Worm (Caenorhabditis elegans) whole organism, L2 larva: ENCODE data around the gene sly-1.

Source experiments
- C34F6.9 ChIP-seq: fragments of 150-350 bp; optimal IDR thresholded peaks from 2 replicates; lab custom pipeline; 2014; ENCODE audit warnings: missing biosample characterization, missing genetic modification characterization
- F13H6.1 ChIP-seq: sonication (generic microtip); optimal IDR thresholded peaks from 2 replicates; lab custom pipeline; 2016; ENCODE audit warnings: missing genetic modification characterization, missing compliant biosample characterization
- Y55F3AM.14 ChIP-seq: fragments of 200-800 bp; sonication (Bioruptor generic); optimal IDR thresholded peaks from 2 replicates; lab custom pipeline; 2018; ENCODE audit warnings: mild to moderate bottlenecking, missing genetic modification characterization, missing compliant biosample characterization
- ZK546.5 ChIP-seq: sonication (generic microtip); optimal IDR thresholded peaks from 2 replicates; lab custom pipeline; 2017; ENCODE audit warnings: missing biosample characterization, missing genetic modification characterization
- aly-2 ChIP-seq: fragments of 150-350 bp; optimal IDR thresholded peaks from 2 replicates; lab custom pipeline; 2014; ENCODE audit warnings: missing biosample characterization, missing genetic modification characterization
- ama-1 ChIP-seq: fragments of 150-350 bp; optimal IDR thresholded peaks from 2 replicates; lab custom pipeline; 2018; ENCODE audit warnings: inconsistent platforms
- blmp-1 ChIP-seq: sonication (generic microtip); optimal IDR thresholded peaks from 2 replicates; lab custom pipeline; 2017; ENCODE audit warnings: missing genetic modification characterization, mild to moderate bottlenecking, missing compliant biosample characterization, antibody characterized with exemption, moderate library complexity; ENCODE audit not compliant: insufficient read depth
- ceh-16 ChIP-seq: fragments of 150-350 bp; optimal IDR thresholded peaks from 2 replicates; lab custom pipeline; 2014; ENCODE audit warnings: missing biosample characterization, missing genetic modification characterization
- ceh-82 ChIP-seq: fragments of 150-350 bp; optimal IDR thresholded peaks from 2 replicates; lab custom pipeline; 2014; ENCODE audit warnings: missing biosample characterization, missing genetic modification characterization
- crh-2 ChIP-seq: sonication (generic microtip); optimal IDR thresholded peaks from 2 replicates; lab custom pipeline; 2017; ENCODE audit warnings: missing biosample characterization, missing genetic modification characterization
- elt-1 ChIP-seq: fragments of 150-350 bp; optimal IDR thresholded peaks from 2 replicates; lab custom pipeline; 2014; ENCODE audit warnings: missing biosample characterization, missing genetic modification characterization
- elt-3 ChIP-seq: sonication (generic microtip); optimal IDR thresholded peaks from 2 replicates; lab custom pipeline; 2017; ENCODE audit warnings: missing biosample characterization, missing genetic modification characterization
- fos-1 ChIP-seq: fragments of 150-350 bp; optimal IDR thresholded peaks from 2 replicates; lab custom pipeline; 2014; ENCODE audit warnings: missing biosample characterization, missing genetic modification characterization
- lin-13 ChIP-seq: fragments of 150-350 bp; optimal IDR thresholded peaks from 2 replicates; lab custom pipeline; 2014; ENCODE audit warnings: missing biosample characterization, missing genetic modification reagents, missing genetic modification characterization
- lin-39 ChIP-seq: fragments of 150-350 bp; optimal IDR thresholded peaks from 2 replicates; lab custom pipeline; 2014; ENCODE audit warnings: missing biosample characterization, missing genetic modification reagents, missing genetic modification characterization
- lsy-2 ChIP-seq, 2 experiments: fragments of 150-350 bp in 1 of 2; sonication (generic microtip) in 1 of 2; optimal IDR thresholded peaks; 2 replicates each; lab custom pipeline; 2014 to 2017; ENCODE audit warnings: missing biosample characterization in 2 of 2, missing genetic modification characterization in 2 of 2
- mab-5 ChIP-seq: fragments of 150-350 bp; optimal IDR thresholded peaks from 2 replicates; lab custom pipeline; 2014; ENCODE audit warnings: missing biosample characterization, missing genetic modification characterization
- mdl-1 ChIP-seq, 2 experiments: fragments of 150-350 bp in 1 of 2; sonication (generic microtip) in 1 of 2; optimal IDR thresholded peaks; 2 replicates each; lab custom pipeline; 2017; ENCODE audit warnings: missing biosample characterization in 2 of 2, missing genetic modification characterization in 2 of 2
- nhr-10 ChIP-seq: sonication (generic microtip); optimal IDR thresholded peaks from 2 replicates; lab custom pipeline; 2017; ENCODE audit warnings: missing biosample characterization, missing genetic modification characterization
- nhr-129 ChIP-seq: fragments of 150-350 bp; optimal IDR thresholded peaks from 2 replicates; lab custom pipeline; 2014; ENCODE audit warnings: missing biosample characterization, missing genetic modification characterization
- nhr-23 ChIP-seq: fragments of 150-350 bp; optimal IDR thresholded peaks from 2 replicates; lab custom pipeline; 2014; ENCODE audit warnings: missing biosample characterization, missing genetic modification reagents, missing genetic modification characterization
- nhr-237 ChIP-seq: fragments of 150-350 bp; optimal IDR thresholded peaks from 2 replicates; lab custom pipeline; 2014; ENCODE audit warnings: missing biosample characterization, missing genetic modification characterization
- nhr-25 ChIP-seq: fragments of 150-350 bp; sonication (generic microtip); optimal IDR thresholded peaks from 3 replicates; lab custom pipeline; 2014; ENCODE audit warnings: missing biosample characterization, missing genetic modification characterization
- nhr-6 ChIP-seq: fragments of 150-350 bp; optimal IDR thresholded peaks from 2 replicates; lab custom pipeline; 2014; ENCODE audit warnings: missing biosample characterization, missing genetic modification characterization
- nhr-77 ChIP-seq: fragments of 150-350 bp; optimal IDR thresholded peaks from 2 replicates; lab custom pipeline; 2014; ENCODE audit warnings: missing biosample characterization, missing genetic modification characterization
- sem-4 ChIP-seq: fragments of 150-350 bp; optimal IDR thresholded peaks from 2 replicates; lab custom pipeline; 2014; ENCODE audit warnings: missing biosample characterization, missing genetic modification reagents, missing genetic modification characterization
- skn-1 ChIP-seq: sonication (generic microtip); optimal IDR thresholded peaks from 2 replicates; lab custom pipeline; 2017; ENCODE audit warnings: missing biosample characterization, missing genetic modification characterization
- sma-3 ChIP-seq: sonication (generic microtip); optimal IDR thresholded peaks from 2 replicates; lab custom pipeline; 2016; ENCODE audit warnings: missing genetic modification reagents, missing genetic modification characterization, missing compliant biosample characterization
- sma-9 ChIP-seq, 2 experiments: fragments of 150-350 bp in 1 of 2; sonication (generic microtip) in 1 of 2; optimal IDR thresholded peaks; 2 replicates each; lab custom pipeline; 2014 to 2016; ENCODE audit warnings: missing genetic modification characterization in 2 of 2, mild to moderate bottlenecking in 1 of 2, missing biosample characterization in 1 of 2, missing compliant biosample characterization in 1 of 2, missing genetic modification reagents in 1 of 2, moderate library complexity in 1 of 2
- snpc-4 ChIP-seq: fragments of 150-350 bp; optimal IDR thresholded peaks from 2 replicates; lab custom pipeline; 2014; ENCODE audit warnings: missing biosample characterization, missing genetic modification characterization
- unc-55 ChIP-seq: fragments of 150-350 bp; sonication (generic microtip); optimal IDR thresholded peaks from 3 replicates; lab custom pipeline; 2014; ENCODE audit warnings: missing biosample characterization, missing genetic modification reagents, missing genetic modification characterization
- unc-62 ChIP-seq: fragments of 150-350 bp; optimal IDR thresholded peaks from 2 replicates; lab custom pipeline; 2014; ENCODE audit warnings: missing biosample characterization, missing genetic modification reagents, missing genetic modification characterization
- ztf-1 ChIP-seq: fragments of 200-800 bp; sonication (Bioruptor generic); conservative IDR thresholded peaks from 2 replicates; pipeline ENCODE4 v1.3.6; 2022; ENCODE audit warnings: missing genetic modification characterization, missing compliant biosample characterization
- ztf-11 ChIP-seq: sonication (generic microtip); optimal IDR thresholded peaks from 2 replicates; lab custom pipeline; 2017; ENCODE audit warnings: missing biosample characterization, missing genetic modification characterization
- ztf-4 ChIP-seq: fragments of 150-350 bp; optimal IDR thresholded peaks from 2 replicates; lab custom pipeline; 2014; ENCODE audit warnings: missing biosample characterization, missing genetic modification characterization

Gene sly-1

ce11 chrIII:10520523-10520922 is 13.7 kb downstream of the sly-1 start, which contains the start of gene unc-49:
Gene unc-49, plus strand, starts transcription at chrIII:10520762.
- no peak for TF ChIP-seq lin-13
- TF ChIP-seq F13H6.1 (tag; lab: Kevin White, UChicago) = peak; percentile 61
- TF ChIP-seq ceh-16 = no peak
- TF ChIP-seq lin-39 (tag; lab: Kevin White, UChicago) = no peak
- peak; percentile 14 for TF ChIP-seq nhr-129
- peak in 1 of 2 experiments; percentile 7 for TF ChIP-seq lsy-2 (tag; optimal IDR thresholded peaks at IDR 0.05; lab: Kevin White, UChicago)
- TF ChIP-seq C34F6.9 = peak; percentile 6
- TF ChIP-seq ZK546.5 (tag; lab: Kevin White, UChicago) = no peak
- TF ChIP-seq nhr-25 (tag; lab: Kevin White, UChicago) = no peak
- TF ChIP-seq ztf-1 (GFP tag; lab: Robert Waterston, UW) = no peak
- TF ChIP-seq snpc-4 = no peak
- no peak for TF ChIP-seq nhr-77 (tag; lab: Kevin White, UChicago)
- TF ChIP-seq nhr-237 (tag; lab: Kevin White, UChicago) = no peak
- no peak for TF ChIP-seq crh-2 (tag; lab: Kevin White, UChicago)

DNA sequence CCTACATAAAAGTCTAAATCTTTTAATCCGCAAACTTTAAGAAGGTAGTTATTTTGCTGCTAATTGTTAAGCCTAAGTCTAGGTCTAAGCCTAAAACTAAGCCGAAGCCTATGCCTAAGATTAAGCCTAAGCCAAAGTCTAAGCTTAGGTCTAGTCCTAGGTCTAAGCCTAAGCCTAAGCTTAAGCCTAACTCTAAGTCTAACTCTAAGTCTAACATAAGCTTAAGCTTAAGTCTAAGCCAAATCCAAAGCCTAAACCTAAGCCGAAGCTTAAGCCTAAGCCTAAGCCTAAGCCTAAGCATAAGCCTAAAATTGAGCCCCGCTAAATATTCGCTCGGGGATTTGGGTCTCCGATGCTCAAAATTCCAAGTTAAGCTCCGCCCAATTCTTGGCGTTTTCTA is 14.4 kb downstream of the sly-1 start:
- TF ChIP-seq sma-9 (GFP tag; optimal IDR thresholded peaks at IDR 0.05; lab: Kevin White, UChicago) = no peak
- no peak for TF ChIP-seq sma-9 (tag; optimal IDR thresholded peaks at IDR 0.05; lab: Kevin White, UChicago)
- no peak for TF ChIP-seq crh-2 (tag; lab: Kevin White, UChicago)
- TF ChIP-seq sma-3 (GFP tag; lab: Kevin White, UChicago) = no peak
- no peak for TF ChIP-seq lsy-2 (tag; optimal IDR thresholded peaks at IDR 0.05; lab: Kevin White, UChicago)
- TF ChIP-seq nhr-10 (tag; lab: Kevin White, UChicago) = no peak
- TF ChIP-seq mab-5 = no peak
- no peak for TF ChIP-seq Y55F3AM.14
- no peak for TF ChIP-seq sem-4 (tag; lab: Kevin White, UChicago)
- no peak for TF ChIP-seq unc-62 (GFP tag; lab: Kevin White, UChicago)
- no peak for TF ChIP-seq elt-3 (tag; lab: Kevin White, UChicago)
- TF ChIP-seq fos-1 (tag; lab: Kevin White, UChicago) = no peak
- TF ChIP-seq ztf-4 (tag; lab: Kevin White, UChicago) = no peak
- TF ChIP-seq nhr-237 (tag; lab: Kevin White, UChicago) = no peak
- no peak for TF ChIP-seq ama-1 (lab: Kevin White, UChicago)
- TF ChIP-seq ztf-11 (tag; lab: Kevin White, UChicago) = no peak
- TF ChIP-seq lin-39 (tag; lab: Kevin White, UChicago) = no peak
- TF ChIP-seq lin-13 = no peak
- TF ChIP-seq elt-1 (tag; lab: Kevin White, UChicago) = no peak
- TF ChIP-seq ceh-82 (tag; lab: Kevin White, UChicago) = no peak
- no peak for TF ChIP-seq F13H6.1 (tag; lab: Kevin White, UChicago)

DNA sequence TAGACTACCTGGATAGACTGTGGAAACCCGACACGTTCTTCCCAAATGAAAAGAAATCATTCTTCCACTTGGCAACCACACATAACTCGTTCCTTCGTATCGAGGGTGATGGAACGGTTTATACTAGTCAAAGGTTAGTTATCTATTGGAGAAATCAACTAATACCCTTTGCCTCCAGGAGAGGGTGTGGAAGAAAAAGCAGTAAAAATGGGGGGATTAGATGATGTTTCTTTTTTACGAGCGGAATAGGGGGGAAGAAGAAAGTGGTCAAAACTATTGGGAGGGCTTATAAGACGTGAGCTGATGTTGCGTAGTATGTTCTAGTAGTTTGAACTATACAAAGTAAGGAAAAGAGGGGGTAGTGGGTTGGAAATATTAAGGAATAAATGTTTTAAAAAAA is 16.2 kb downstream of the sly-1 start:
- peak; percentile 72 for TF ChIP-seq mab-5
- TF ChIP-seq blmp-1 (tag; lab: Kevin White, UChicago) = no peak
- TF ChIP-seq skn-1 (tag; lab: Kevin White, UChicago) = no peak
- TF ChIP-seq nhr-23 (tag; lab: Kevin White, UChicago) = no peak
- TF ChIP-seq aly-2 = no peak
- peak; percentile 75 for TF ChIP-seq unc-55 (GFP tag; lab: Kevin White, UChicago)

DNA sequence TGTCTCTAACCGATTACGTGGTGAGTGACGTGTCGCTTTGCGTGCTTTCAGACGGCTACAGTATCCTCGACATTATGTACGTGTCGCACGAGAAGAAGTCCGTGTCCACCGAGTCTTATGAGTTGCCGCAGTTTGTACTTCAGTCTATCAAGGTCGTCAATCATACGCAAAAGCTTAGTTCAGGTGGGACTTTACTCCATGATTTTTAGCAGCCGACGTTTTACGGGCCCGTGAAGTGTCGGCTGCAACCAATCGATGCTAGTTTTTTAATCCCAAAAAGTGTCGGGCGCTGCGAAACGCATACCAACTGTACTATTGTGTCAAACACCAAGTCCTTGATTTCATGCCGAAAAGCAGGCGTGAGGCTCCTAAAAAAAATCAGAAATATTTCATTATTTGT is 18.0 kb downstream of the sly-1 start:
- TF ChIP-seq snpc-4 (peak; percentile 35), elt-1 (tag; lab: Kevin White, UChicago) (no peak)
- TF ChIP-seq, all 48 proteins: peak for 1

DNA sequence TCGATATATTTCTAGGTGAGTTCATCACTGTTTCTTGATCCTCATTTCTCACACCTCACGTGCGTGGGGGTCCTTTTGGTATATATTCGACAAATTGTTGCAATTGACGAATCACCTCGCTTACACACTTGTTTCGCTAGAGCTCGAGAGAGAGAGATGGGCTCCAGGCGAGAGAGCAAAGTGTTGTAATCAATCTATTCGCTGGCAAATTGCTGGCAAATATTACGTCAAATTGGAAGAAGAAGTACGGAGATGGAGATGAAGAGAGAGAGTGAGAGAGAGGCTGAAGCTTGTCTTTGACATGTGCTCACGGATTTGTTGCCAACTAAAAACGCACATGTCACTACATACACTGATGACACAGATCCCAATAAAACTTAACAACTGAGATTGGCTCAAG is 19.1 kb downstream of the sly-1 start:
- TF ChIP-seq ztf-4 (tag; lab: Kevin White, UChicago) (peak; percentile 30), mab-5 (no peak), mdl-1 (tag; optimal IDR thresholded peaks at IDR 0.05; lab: Kevin White, UChicago) (no peak), lsy-2 (tag; optimal IDR thresholded peaks at IDR 0.05; lab: Kevin White, UChicago) (peak in 1 of 2 experiments; percentile 45), lin-39 (tag; lab: Kevin White, UChicago) (no peak), nhr-6 (no peak), nhr-129 (peak; percentile 72), nhr-25 (tag; lab: Kevin White, UChicago) (no peak), aly-2 (no peak), F13H6.1 (tag; lab: Kevin White, UChicago) (peak; percentile 31)
- TF ChIP-seq, all 48 proteins: peak for 4
